Worm (Caenorhabditis elegans): ENCODE measurements around the gene tag-340.

Gene tag-340

ce11 chrIII:4912317-4912716 is 12.0 kb downstream of the tag-340 start, which contains the start of the genes F26F4.9 and cee-1:
Gene F26F4.9 (minus strand): TSS chrIII:4912521.
Gene cee-1 (plus strand): TSS chrIII:4912699.
- peak; percentile 68 for TF ChIP-seq C34F6.9 (tag; optimal IDR thresholded peaks at IDR 0.05)
- TF ChIP-seq sma-3 (GFP tag; optimal IDR thresholded peaks at IDR 0.05), result peak; percentile 75
- peak; percentile 66 for TF ChIP-seq crh-2 (tag; optimal IDR thresholded peaks at IDR 0.05)
- no peak for TF ChIP-seq nhr-21 (tag; optimal IDR thresholded peaks at IDR 0.05)
- peak; percentile 11 for TF ChIP-seq fos-1 (tag; optimal IDR thresholded peaks at IDR 0.05)
- TF ChIP-seq nhr-25 (tag; optimal IDR thresholded peaks at IDR 0.05), result peak; percentile 44
- no peak for TF ChIP-seq nhr-6 (tag; optimal IDR thresholded peaks at IDR 0.05)
- peak; percentile 41 for TF ChIP-seq lin-13 (GFP tag; optimal IDR thresholded peaks at IDR 0.05)
- TF ChIP-seq lsy-2 (tag; optimal IDR thresholded peaks at IDR 0.05), result peak; percentile 43 to 73
- TF ChIP-seq gmeb-1 (tag; optimal IDR thresholded peaks at IDR 0.05), result peak; percentile 53
- TF ChIP-seq F13H6.1 (tag; optimal IDR thresholded peaks at IDR 0.05), result peak; percentile 68
- TF ChIP-seq sma-9 (GFP tag; optimal IDR thresholded peaks at IDR 0.05), result peak; percentile 67
- TF ChIP-seq sma-9 (tag; optimal IDR thresholded peaks at IDR 0.05), result no peak
- peak; percentile 74 for TF ChIP-seq unc-55 (GFP tag; optimal IDR thresholded peaks at IDR 0.05)
- no peak for TF ChIP-seq aly-2 (tag; optimal IDR thresholded peaks at IDR 0.05)

ce11 chrIII:4913736-4914135 is 13.4 kb downstream of the tag-340 start:
- TF ChIP-seq aly-2 (tag; optimal IDR thresholded peaks at IDR 0.05) (no peak), lin-13 (GFP tag; optimal IDR thresholded peaks at IDR 0.05) (no peak), skn-1 (tag; optimal IDR thresholded peaks at IDR 0.05) (no peak), unc-55 (GFP tag; optimal IDR thresholded peaks at IDR 0.05) (no peak), nhr-129 (tag; optimal IDR thresholded peaks at IDR 0.05) (no peak), Y55F3AM.14 (GFP tag; optimal IDR thresholded peaks at IDR 0.05) (no peak), mbf-1 (tag; optimal IDR thresholded peaks at IDR 0.05) (no peak), zag-1 (tag; optimal IDR thresholded peaks at IDR 0.05) (no peak), fos-1 (tag; optimal IDR thresholded peaks at IDR 0.05) (no peak), R02D3.7 (tag; optimal IDR thresholded peaks at IDR 0.05) (no peak), F13H6.1 (tag; optimal IDR thresholded peaks at IDR 0.05) (no peak), elt-3 (tag; optimal IDR thresholded peaks at IDR 0.05) (no peak), nhr-11 (tag; optimal IDR thresholded peaks at IDR 0.05) (no peak), sma-9 (GFP tag; optimal IDR thresholded peaks at IDR 0.05) (no peak), sma-9 (tag; optimal IDR thresholded peaks at IDR 0.05) (no peak), elt-1 (tag; optimal IDR thresholded peaks at IDR 0.05) (no peak), crh-2 (tag; optimal IDR thresholded peaks at IDR 0.05) (no peak), dmd-4 (tag; optimal IDR thresholded peaks at IDR 0.05) (no peak), ztf-1 (GFP tag; conservative IDR thresholded peaks at IDR 0.05) (no peak), nhr-12 (tag; optimal IDR thresholded peaks at IDR 0.05) (no peak), lin-39 (tag; optimal IDR thresholded peaks at IDR 0.05) (no peak)

ce11 chrIII:4917077-4917476 is 16.8 kb downstream of the tag-340 start, which contains the start of gene rars-1:
Gene rars-1 (minus strand): TSS chrIII:4917177.
- TF ChIP-seq nhr-77 (tag; optimal IDR thresholded peaks at IDR 0.05), result no peak
- TF ChIP-seq dmd-4 (tag; optimal IDR thresholded peaks at IDR 0.05), result no peak

- TF ChIP-seq mab-5 (tag; optimal IDR thresholded peaks at IDR 0.05), result no peak
- no peak for TF ChIP-seq dmd-4 (tag; optimal IDR thresholded peaks at IDR 0.05)
- no peak for TF ChIP-seq ZK546.5 (tag; optimal IDR thresholded peaks at IDR 0.05)
- peak; percentile 90 for TF ChIP-seq unc-55 (GFP tag; optimal IDR thresholded peaks at IDR 0.05)
- no peak for TF ChIP-seq zag-1 (tag; optimal IDR thresholded peaks at IDR 0.05)
- TF ChIP-seq lsy-2 (tag; optimal IDR thresholded peaks at IDR 0.05), result peak; percentile 14 to 75
- TF ChIP-seq sma-3 (GFP tag; optimal IDR thresholded peaks at IDR 0.05), result peak; percentile 18
- no peak for TF ChIP-seq alr-1 (tag; optimal IDR thresholded peaks at IDR 0.05)
- no peak for TF ChIP-seq R02D3.7 (tag; optimal IDR thresholded peaks at IDR 0.05)
- TF ChIP-seq peb-1 (tag; optimal IDR thresholded peaks at IDR 0.05), result no peak
- TF ChIP-seq lin-39 (tag; optimal IDR thresholded peaks at IDR 0.05), result no peak
- TF ChIP-seq ztf-11 (tag; optimal IDR thresholded peaks at IDR 0.05), result no peak
- peak; percentile 29 for TF ChIP-seq fos-1 (tag; optimal IDR thresholded peaks at IDR 0.05)
- TF ChIP-seq elt-1 (tag; optimal IDR thresholded peaks at IDR 0.05), result no peak
- TF ChIP-seq nhr-6 (tag; optimal IDR thresholded peaks at IDR 0.05), result no peak
- peak; percentile 1 for TF ChIP-seq lin-11 (tag; optimal IDR thresholded peaks at IDR 0.05)
- no peak for TF ChIP-seq nhr-12 (tag; optimal IDR thresholded peaks at IDR 0.05)
- peak; percentile 64 for TF ChIP-seq C34F6.9 (tag; optimal IDR thresholded peaks at IDR 0.05)
- TF ChIP-seq crh-2 (tag; optimal IDR thresholded peaks at IDR 0.05), result peak; percentile 45
- no peak for TF ChIP-seq nhr-23 (tag; optimal IDR thresholded peaks at IDR 0.05)
- peak; percentile 13 for TF ChIP-seq snpc-4 (tag; optimal IDR thresholded peaks at IDR 0.05)
- TF ChIP-seq skn-1 (tag; optimal IDR thresholded peaks at IDR 0.05), result no peak
- TF ChIP-seq F13H6.1 (tag; optimal IDR thresholded peaks at IDR 0.05), result peak; percentile 29
- TF ChIP-seq ceh-82 (tag; optimal IDR thresholded peaks at IDR 0.05), result no peak
- TF ChIP-seq mdl-1 (tag; optimal IDR thresholded peaks at IDR 0.05), result no peak
- TF ChIP-seq ztf-1 (GFP tag; conservative IDR thresholded peaks at IDR 0.05), result no peak
- TF ChIP-seq mbf-1 (tag; optimal IDR thresholded peaks at IDR 0.05), result no peak
- TF ChIP-seq ama-1 (optimal IDR thresholded peaks at IDR 0.05), result peak; percentile 44
- TF ChIP-seq nhr-129 (tag; optimal IDR thresholded peaks at IDR 0.05), result peak; percentile 55
- no peak for TF ChIP-seq ztf-4 (tag; optimal IDR thresholded peaks at IDR 0.05)
- peak; percentile 89 for TF ChIP-seq gmeb-1 (tag; optimal IDR thresholded peaks at IDR 0.05)
- TF ChIP-seq sma-9 (GFP tag; optimal IDR thresholded peaks at IDR 0.05), result peak; percentile 13
- no peak for TF ChIP-seq sma-9 (tag; optimal IDR thresholded peaks at IDR 0.05)
- peak; percentile 46 for TF ChIP-seq lin-13 (GFP tag; optimal IDR thresholded peaks at IDR 0.05)
- no peak for TF ChIP-seq aly-2 (tag; optimal IDR thresholded peaks at IDR 0.05)
- no peak for TF ChIP-seq ceh-16 (tag; optimal IDR thresholded peaks at IDR 0.05)
- no peak for TF ChIP-seq sem-4 (tag; optimal IDR thresholded peaks at IDR 0.05)
Measured at ce11 chrIII:4917960-4918712, 17.8 kb downstream of the tag-340 start, which contains the start of gene rpb-8. Gene rpb-8 (minus strand): TSS chrIII:4918008.

All from whole organism, L2 larva.